Worm (Caenorhabditis elegans) whole organism, young adult: Measurements from ENCODE around the gene chtb-3.
A peak's percentile ranks its signal among the peaks of the same experiment; 100 is the strongest.

ENCODE experiments used
- B0261.1 ChIP-seq: sonication (generic microtip); optimal IDR thresholded peaks from 2 replicates; lab custom pipeline; 2016; ENCODE audit warnings: mild to moderate bottlenecking, missing genetic modification characterization, moderate library complexity, missing compliant biosample characterization
- B0336.3 ChIP-seq: fragments of 200-800 bp; sonication (Bioruptor generic); IDR thresholded peaks from 2 replicates; pipeline ENCODE4 v1.3.6; 2022; ENCODE audit warnings: missing genetic modification characterization, missing compliant biosample characterization
- D2030.7 ChIP-seq: fragments of 200-800 bp; sonication (Bioruptor generic); IDR thresholded peaks from 2 replicates; pipeline ENCODE4 v1.3.6; 2022; ENCODE audit warnings: missing genetic modification reagents, missing genetic modification characterization, missing compliant biosample characterization
- F33H1.4 ChIP-seq: fragments of 200-800 bp; sonication (Bioruptor generic); IDR thresholded peaks from 2 replicates; pipeline ENCODE4 v1.3.6; 2022; ENCODE audit warnings: missing genetic modification reagents, missing genetic modification characterization, missing compliant biosample characterization
- F49E8.2 ChIP-seq: sonication (generic microtip); optimal IDR thresholded peaks from 3 replicates; lab custom pipeline; 2017; ENCODE audit warnings: missing genetic modification characterization, mild to moderate bottlenecking, missing compliant biosample characterization, antibody characterized with exemption, moderate library complexity; ENCODE audit not compliant: insufficient read depth
- F52B5.7 ChIP-seq: sonication (generic microtip); optimal IDR thresholded peaks from 2 replicates; lab custom pipeline; 2016; ENCODE audit warnings: mild to moderate bottlenecking, missing genetic modification characterization, missing compliant biosample characterization
- F57A8.1 ChIP-seq: fragments of 200-800 bp; sonication (Bioruptor generic); optimal IDR thresholded peaks from 2 replicates; lab custom pipeline; 2018; ENCODE audit warnings: mild to moderate bottlenecking, missing genetic modification characterization, moderate library complexity, missing compliant biosample characterization
- K11D2.4 ChIP-seq: fragments of 200-800 bp; sonication (Bioruptor generic); IDR thresholded peaks from 2 replicates; pipeline ENCODE4 v1.3.6; 2022; ENCODE audit warnings: missing genetic modification reagents, missing genetic modification characterization, missing compliant biosample characterization
- Y53G8AR.9 ChIP-seq: fragments of 200-800 bp; sonication (Bioruptor generic); conservative IDR thresholded peaks from 2 replicates; pipeline ENCODE4 v1.3.6; 2022; ENCODE audit warnings: missing genetic modification reagents, missing genetic modification characterization, missing compliant biosample characterization
- Y56A3A.18 ChIP-seq: fragments of 200-800 bp; sonication (Bioruptor generic); IDR thresholded peaks from 2 replicates; pipeline ENCODE4 v1.3.6; 2022; ENCODE audit warnings: missing genetic modification reagents, missing genetic modification characterization, missing compliant biosample characterization
- Y67H2A.10 ChIP-seq: fragments of 200-800 bp; sonication (Bioruptor generic); conservative IDR thresholded peaks from 2 replicates; pipeline ENCODE4 v1.3.6; 2022; ENCODE audit warnings: missing genetic modification reagents, missing genetic modification characterization, missing compliant biosample characterization
- aptf-3 ChIP-seq: fragments of 200-800 bp; sonication (Bioruptor generic); IDR thresholded peaks from 2 replicates; pipeline ENCODE4 v1.3.6; 2022; ENCODE audit warnings: missing genetic modification characterization, missing compliant biosample characterization
- athp-1 ChIP-seq: sonication (generic microtip); optimal IDR thresholded peaks from 2 replicates; lab custom pipeline; 2017; ENCODE audit warnings: mild to moderate bottlenecking, missing genetic modification characterization, missing compliant biosample characterization
- attf-5 ChIP-seq: fragments of 200-800 bp; sonication (Bioruptor generic); optimal IDR thresholded peaks from 2 replicates; lab custom pipeline; 2018; ENCODE audit warnings: mild to moderate bottlenecking, missing genetic modification characterization, missing compliant biosample characterization
- bed-1 ChIP-seq: fragments of 200-800 bp; sonication (Bioruptor generic); IDR thresholded peaks from 2 replicates; pipeline ENCODE4 v1.3.6; 2022; ENCODE audit warnings: missing genetic modification reagents, missing genetic modification characterization, missing compliant biosample characterization
- bed-2 ChIP-seq: fragments of 200-800 bp; sonication (Bioruptor generic); IDR thresholded peaks from 2 replicates; pipeline ENCODE4 v1.3.6; 2022; ENCODE audit warnings: missing genetic modification reagents, missing genetic modification characterization, missing compliant biosample characterization
- ceh-40 ChIP-seq: fragments of 200-800 bp; sonication (Bioruptor generic); IDR thresholded peaks from 2 replicates; pipeline ENCODE4 v1.3.6; 2022; ENCODE audit warnings: missing genetic modification characterization, missing compliant biosample characterization
- ceh-91 ChIP-seq: fragments of 200-800 bp; sonication (Bioruptor generic); IDR thresholded peaks from 2 replicates; pipeline ENCODE4 v1.3.6; 2022; ENCODE audit warnings: missing genetic modification reagents, missing genetic modification characterization, missing compliant biosample characterization
- dox-1 ChIP-seq: fragments of 200-800 bp; sonication (Bioruptor generic); IDR thresholded peaks from 2 replicates; pipeline ENCODE4 v1.3.6; 2022; ENCODE audit warnings: missing genetic modification reagents, missing genetic modification characterization, missing compliant biosample characterization
- dpff-1 ChIP-seq: sonication (generic microtip); optimal IDR thresholded peaks from 2 replicates; lab custom pipeline; 2017; ENCODE audit warnings: mild to moderate bottlenecking, missing genetic modification characterization, missing compliant biosample characterization
- egl-18 ChIP-seq: fragments of 200-800 bp; sonication (Bioruptor generic); IDR thresholded peaks from 2 replicates; pipeline ENCODE4 v1.3.6; 2022; ENCODE audit warnings: missing genetic modification reagents, missing genetic modification characterization, missing compliant biosample characterization
- ekl-4 ChIP-seq: fragments of 200-800 bp; sonication (Bioruptor generic); IDR thresholded peaks from 2 replicates; pipeline ENCODE4 v1.3.6; 2022; ENCODE audit warnings: missing genetic modification reagents, missing genetic modification characterization, missing compliant biosample characterization
- ets-4 ChIP-seq: fragments of 200-800 bp; sonication (Bioruptor generic); optimal IDR thresholded peaks from 2 replicates; lab custom pipeline; 2018; ENCODE audit warnings: mild to moderate bottlenecking, missing genetic modification characterization, missing compliant biosample characterization
- lag-1 ChIP-seq: fragments of 200-800 bp; sonication (Bioruptor generic); IDR thresholded peaks from 2 replicates; pipeline ENCODE4 v1.3.6; 2022; ENCODE audit warnings: missing genetic modification reagents, missing genetic modification characterization, missing compliant biosample characterization
- lin-35 ChIP-seq, 3 experiments: fragments of 150-350 bp in 2 of 3; sonication (generic microtip) in 1 of 3; optimal IDR thresholded peaks; 2 replicates each; lab custom pipeline; 2014 to 2018; ENCODE audit warnings: missing biosample characterization in 3 of 3, missing genetic modification characterization in 3 of 3, missing genetic modification reagents in 3 of 3
- lin-54 ChIP-seq: fragments of 200-800 bp; sonication (Bioruptor generic); optimal IDR thresholded peaks from 2 replicates; lab custom pipeline; 2018; ENCODE audit warnings: mild to moderate bottlenecking, missing genetic modification characterization, missing compliant biosample characterization
- lsl-1 ChIP-seq: fragments of 200-800 bp; sonication (Bioruptor generic); optimal IDR thresholded peaks from 2 replicates; lab custom pipeline; 2018; ENCODE audit warnings: mild to moderate bottlenecking, missing genetic modification characterization, moderate library complexity, missing compliant biosample characterization
- mes-4 ChIP-seq: sonication (generic microtip); optimal IDR thresholded peaks from 2 replicates; lab custom pipeline; 2016; ENCODE audit warnings: missing genotype, missing genetic modification characterization, missing compliant biosample characterization
- mxl-1 ChIP-seq: sonication (generic microtip); optimal IDR thresholded peaks from 2 replicates; lab custom pipeline; 2016; ENCODE audit warnings: missing genetic modification characterization, missing compliant biosample characterization
- nfya-1 ChIP-seq: sonication (generic microtip); optimal IDR thresholded peaks from 2 replicates; lab custom pipeline; 2017; ENCODE audit warnings: antibody characterized with exemption, missing compliant biosample characterization, missing genetic modification characterization, borderline replicate concordance; ENCODE audit not compliant: insufficient read depth
- nhr-179 ChIP-seq: sonication (generic microtip); optimal IDR thresholded peaks from 2 replicates; lab custom pipeline; 2016; ENCODE audit warnings: mild to moderate bottlenecking, missing genetic modification characterization, missing compliant biosample characterization
- nhr-27 ChIP-seq: fragments of 200-800 bp; sonication (Bioruptor generic); optimal IDR thresholded peaks from 2 replicates; lab custom pipeline; 2018; ENCODE audit warnings: mild to moderate bottlenecking, missing genetic modification characterization, moderate library complexity, missing compliant biosample characterization
- nhr-80 ChIP-seq: sonication (generic microtip); optimal IDR thresholded peaks from 2 replicates; lab custom pipeline; 2016; ENCODE audit warnings: missing genetic modification characterization, missing compliant biosample characterization
- nhr-90 ChIP-seq: sonication (generic microtip); optimal IDR thresholded peaks from 2 replicates; lab custom pipeline; 2016; ENCODE audit warnings: missing genotype, mild to moderate bottlenecking, missing genetic modification characterization, missing compliant biosample characterization
- pbrm-1 ChIP-seq: fragments of 200-800 bp; sonication (Bioruptor generic); IDR thresholded peaks from 2 replicates; pipeline ENCODE4 v1.3.6; 2022; ENCODE audit warnings: missing genetic modification reagents, missing genetic modification characterization, missing compliant biosample characterization
- rcor-1 ChIP-seq: fragments of 200-800 bp; sonication (Bioruptor generic); IDR thresholded peaks from 2 replicates; pipeline ENCODE4 v1.3.6; 2022; ENCODE audit warnings: missing genetic modification reagents, missing genetic modification characterization, missing compliant biosample characterization
- snpc-1.1 ChIP-seq: sonication (generic microtip); optimal IDR thresholded peaks from 2 replicates; lab custom pipeline; 2017; ENCODE audit warnings: missing genetic modification characterization, mild to moderate bottlenecking, missing compliant biosample characterization, antibody characterized with exemption, moderate library complexity, missing genotype, missing genetic modification reagents; ENCODE audit not compliant: insufficient read depth
- snpc-1.3 ChIP-seq: sonication (generic microtip); optimal IDR thresholded peaks from 2 replicates; lab custom pipeline; 2017; ENCODE audit warnings: missing genetic modification characterization, mild to moderate bottlenecking, missing compliant biosample characterization, antibody characterized with exemption, moderate library complexity, missing genotype, missing genetic modification reagents; ENCODE audit not compliant: insufficient read depth
- tbx-9 ChIP-seq: sonication (generic microtip); optimal IDR thresholded peaks from 2 replicates; lab custom pipeline; 2016; ENCODE audit warnings: borderline replicate concordance, missing genetic modification characterization, inconsistent platforms, missing compliant biosample characterization
- unc-62 ChIP-seq: fragments of 150-350 bp; optimal IDR thresholded peaks from 2 replicates; lab custom pipeline; 2014; ENCODE audit warnings: missing biosample characterization, missing genetic modification reagents, missing genetic modification characterization
- zim-3 ChIP-seq: sonication (generic microtip); optimal IDR thresholded peaks from 2 replicates; lab custom pipeline; 2017; ENCODE audit warnings: mild to moderate bottlenecking, missing genetic modification characterization, moderate library complexity, missing compliant biosample characterization

chtb-3 gene

DNA sequence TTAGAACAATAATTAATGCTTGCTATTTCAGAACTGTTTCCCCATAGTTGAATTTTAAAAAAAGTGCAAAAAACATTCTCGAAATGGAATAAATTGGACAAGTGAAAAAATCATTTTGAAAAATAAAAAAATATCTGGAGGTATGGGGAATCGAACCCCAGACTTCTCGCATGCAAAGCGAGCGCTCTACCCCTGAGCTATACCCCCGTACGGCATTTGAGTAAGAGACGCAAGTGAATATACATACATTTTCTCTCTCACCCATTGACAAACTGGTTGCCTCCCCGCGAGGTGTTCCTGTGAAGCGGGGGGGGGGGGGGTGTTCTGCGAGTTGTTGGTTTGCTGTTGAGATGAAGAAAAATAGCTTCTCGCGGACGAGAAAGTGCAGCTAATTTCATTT is 27.3 kb downstream of the chtb-3 start (continued):
- TF ChIP-seq bed-1 (GFP tag; lab: Robert Waterston, UW) (peak; percentile 93), athp-1 (tag; lab: Kevin White, UChicago) (peak; percentile 61), unc-62 (GFP tag; lab: Kevin White, UChicago) (no peak), ceh-40 (GFP tag; lab: Robert Waterston, UW) (peak; percentile 83)
- TF ChIP-seq, all 124 proteins: peak for 102

DNA sequence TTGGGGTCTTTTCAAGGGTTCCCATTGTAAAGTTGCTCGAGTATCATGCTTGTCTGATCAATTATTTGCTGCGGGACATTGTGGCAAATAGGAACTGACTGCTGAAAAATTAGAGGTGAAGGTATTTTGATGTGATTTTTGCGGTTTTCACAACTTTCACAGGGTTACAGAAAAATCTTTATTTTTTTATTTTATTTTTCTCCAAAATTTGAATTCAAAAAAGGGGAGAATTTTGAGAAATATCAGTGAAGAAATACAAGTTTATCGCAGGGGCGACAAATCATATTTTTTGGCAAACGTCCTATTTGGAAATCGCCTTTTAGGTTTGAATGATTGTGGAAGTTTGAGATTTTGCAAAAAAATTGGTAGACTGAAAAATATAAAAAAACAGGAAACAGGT is 27.8 kb downstream of the chtb-3 start, which contains the start of gene lev-9:
lev-9 (minus strand) TSS at position 101 of the 400 bp plus-strand sequence.
- TF ChIP-seq F57A8.1 (GFP tag; lab: Kevin White, UChicago) (no peak), Y56A3A.18 (GFP tag; lab: Robert Waterston, UW) (no peak), D2030.7 (GFP tag; lab: Robert Waterston, UW) (no peak), nfya-1 (no peak), tbx-9 (tag; lab: Kevin White, UChicago) (no peak), ceh-40 (GFP tag; lab: Robert Waterston, UW) (no peak), rcor-1 (GFP tag; lab: Robert Waterston, UW) (no peak), B0336.3 (GFP tag; lab: Robert Waterston, UW) (no peak), mes-4 (tag; lab: Kevin White, UChicago) (no peak), zim-3 (tag; lab: Kevin White, UChicago) (no peak), K11D2.4 (GFP tag; lab: Robert Waterston, UW) (no peak), nhr-90 (no peak), pbrm-1 (GFP tag; lab: Robert Waterston, UW) (no peak), ceh-91 (GFP tag; lab: Robert Waterston, UW) (no peak), lin-54 (GFP tag; lab: Kevin White, UChicago) (no peak), ets-4 (GFP tag; lab: Kevin White, UChicago) (no peak), ekl-4 (no peak), lin-35 (GFP tag; optimal IDR thresholded peaks at IDR 0.05; lab: Kevin White, UChicago) (no peak), nhr-27 (tag; lab: Kevin White, UChicago) (no peak), snpc-1.1 (no peak)

DNA sequence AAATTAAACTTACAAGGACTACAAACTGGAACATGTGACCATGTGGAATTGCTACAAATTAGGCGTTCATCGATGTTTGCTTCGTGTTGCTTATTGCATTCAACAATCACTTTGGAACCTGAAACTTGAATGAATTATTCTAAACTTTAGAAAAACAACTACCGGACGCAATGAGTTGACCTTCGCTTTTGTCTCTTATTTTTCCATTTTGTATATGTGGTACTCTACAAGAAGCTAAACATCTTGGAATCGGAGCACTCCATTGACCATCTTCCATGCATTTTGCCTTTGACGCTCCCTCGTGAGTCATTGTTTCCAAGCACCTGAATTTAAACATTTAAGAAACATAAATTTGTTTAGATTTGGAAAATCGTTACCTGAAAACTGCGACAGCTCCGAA is 30.4 kb downstream of the chtb-3 start:
- TF ChIP-seq mxl-1 (tag; lab: Kevin White, UChicago): no peak
- TF ChIP-seq lsl-1 (GFP tag; lab: Kevin White, UChicago): no peak
- no peak for TF ChIP-seq bed-2 (GFP tag; lab: Robert Waterston, UW)
- no peak for TF ChIP-seq ekl-4
- no peak for TF ChIP-seq lag-1
- TF ChIP-seq Y53G8AR.9 (GFP tag; lab: Robert Waterston, UW): no peak
- TF ChIP-seq nhr-179 (tag; lab: Kevin White, UChicago): no peak
- no peak for TF ChIP-seq dox-1 (GFP tag; lab: Robert Waterston, UW)
- no peak for TF ChIP-seq F52B5.7 (tag; lab: Kevin White, UChicago)
- no peak for TF ChIP-seq nhr-80 (tag; lab: Kevin White, UChicago)
- TF ChIP-seq aptf-3 (GFP tag; lab: Robert Waterston, UW): no peak
- TF ChIP-seq egl-18: no peak
- TF ChIP-seq dpff-1 (tag; lab: Kevin White, UChicago): no peak
- TF ChIP-seq F33H1.4: no peak
- TF ChIP-seq Y67H2A.10 (GFP tag; lab: Robert Waterston, UW): no peak
- no peak for TF ChIP-seq snpc-1.3 (tag; lab: Kevin White, UChicago)
- no peak for TF ChIP-seq B0261.1
- no peak for TF ChIP-seq attf-5 (GFP tag; lab: Kevin White, UChicago)
- no peak for TF ChIP-seq F49E8.2
- no peak for TF ChIP-seq ceh-40 (GFP tag; lab: Robert Waterston, UW)
